Worm (Caenorhabditis elegans) whole organism, midembryonic: ENCODE data around the gene F29A7.4.

Experiments used
- flt-1 ChIP-seq: fragments of 200-800 bp; sonication (Bioruptor generic); IDR thresholded peaks from 2 replicates; pipeline ENCODE4 v1.3.6; 2022; ENCODE audit warnings: missing genetic modification characterization, missing compliant biosample characterization
- klf-2 ChIP-seq: fragments of 200-800 bp; sonication (Bioruptor generic); conservative IDR thresholded peaks from 2 replicates; pipeline ENCODE4 v1.3.6; 2022; ENCODE audit warnings: missing genetic modification reagents, missing genetic modification characterization, missing compliant biosample characterization
- med-1 ChIP-seq: sonication (generic microtip); optimal IDR thresholded peaks from 2 replicates; lab custom pipeline; 2017; ENCODE audit warnings: missing genetic modification characterization, mild to moderate bottlenecking, missing compliant biosample characterization, antibody characterized with exemption, missing genetic modification reagents; ENCODE audit not compliant: insufficient read depth
- ztf-23 ChIP-seq: fragments of 200-800 bp; sonication (Bioruptor generic); IDR thresholded peaks from 2 replicates; pipeline ENCODE4 v1.3.6; 2022; ENCODE audit warnings: missing genetic modification reagents, missing genetic modification characterization, missing compliant biosample characterization

DNA sequence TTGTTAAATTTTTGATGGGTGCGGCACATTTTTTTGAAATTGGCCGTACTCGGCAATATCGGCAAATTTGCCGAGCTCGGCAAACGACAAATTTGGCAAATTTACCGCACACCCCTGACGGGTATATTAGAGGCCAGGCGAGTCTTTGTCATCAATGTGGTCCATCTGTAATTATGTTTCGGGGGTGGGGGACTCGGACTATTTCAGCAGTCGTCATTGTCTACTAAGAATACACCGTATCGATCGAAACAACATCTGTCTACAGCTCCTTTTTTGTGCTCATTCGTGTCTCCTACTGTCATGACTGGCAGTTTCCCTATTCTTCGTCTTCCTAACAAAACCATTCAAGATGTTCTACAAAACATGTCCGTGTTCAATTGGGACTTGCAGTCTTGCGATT is 16.5 kb downstream of the F29A7.4 start, which contains the start of gene F08D12.15:
- TF ChIP-seq med-1 (GFP tag; lab: Kevin White, UChicago): no peak
- TF ChIP-seq ztf-23 (GFP tag; lab: Robert Waterston, UW): no peak
- TF ChIP-seq klf-2: 0 out of 2 replicates have a peak, but pooled peaks have one; percentile 5
- TF ChIP-seq flt-1 (GFP tag; lab: Robert Waterston, UW): no peak
